Worm (Caenorhabditis elegans) whole organism, young adult: ENCODE measurements around the gene K06G5.1.

Experiments used
- F57A8.1 ChIP-seq: fragments of 200-800 bp; sonication (Bioruptor generic); optimal IDR thresholded peaks from 2 replicates; lab custom pipeline; 2018; ENCODE audit warnings: mild to moderate bottlenecking, missing genetic modification characterization, moderate library complexity, missing compliant biosample characterization
- ama-1 ChIP-seq, 3 experiments: fragments of 150-350 bp in 1 of 3; sonication (generic microtip) in 2 of 3; optimal IDR thresholded peaks; 2 replicates each; lab custom pipeline; 2014 to 2018; ENCODE audit warnings: missing biosample characterization in 2 of 3, missing genetic modification characterization in 2 of 3, missing genetic modification reagents in 2 of 3
- attf-6 ChIP-seq: fragments of 200-800 bp; sonication (Bioruptor generic); IDR thresholded peaks from 2 replicates; pipeline ENCODE4 v1.3.6; 2022; ENCODE audit warnings: missing genetic modification reagents, missing genetic modification characterization, missing compliant biosample characterization
- ets-4 ChIP-seq: fragments of 200-800 bp; sonication (Bioruptor generic); optimal IDR thresholded peaks from 2 replicates; lab custom pipeline; 2018; ENCODE audit warnings: mild to moderate bottlenecking, missing genetic modification characterization, missing compliant biosample characterization
- him-1 ChIP-seq: sonication (generic microtip); optimal IDR thresholded peaks from 2 replicates; lab custom pipeline; 2016; ENCODE audit warnings: missing genotype, missing genetic modification reagents, missing genetic modification characterization, missing compliant biosample characterization
- hmg-1.2 ChIP-seq: fragments of 200-800 bp; sonication (Bioruptor generic); IDR thresholded peaks from 2 replicates; pipeline ENCODE4 v1.3.6; 2022; ENCODE audit warnings: missing genetic modification reagents, missing genetic modification characterization, missing compliant biosample characterization
- let-526 ChIP-seq: fragments of 200-800 bp; sonication (Bioruptor generic); IDR thresholded peaks from 2 replicates; pipeline ENCODE4 v1.3.6; 2022; ENCODE audit warnings: missing genetic modification reagents, missing genetic modification characterization, missing compliant biosample characterization
- nfyb-1 ChIP-seq: fragments of 200-800 bp; sonication (Bioruptor generic); IDR thresholded peaks from 2 replicates; pipeline ENCODE4 v1.3.6; 2022; ENCODE audit warnings: missing genetic modification reagents, missing genetic modification characterization, missing compliant biosample characterization
- unc-62 ChIP-seq: fragments of 150-350 bp; optimal IDR thresholded peaks from 2 replicates; lab custom pipeline; 2014; ENCODE audit warnings: missing biosample characterization, missing genetic modification reagents, missing genetic modification characterization
- zim-3 ChIP-seq: sonication (generic microtip); optimal IDR thresholded peaks from 2 replicates; lab custom pipeline; 2017; ENCODE audit warnings: mild to moderate bottlenecking, missing genetic modification characterization, moderate library complexity, missing compliant biosample characterization

DNA sequence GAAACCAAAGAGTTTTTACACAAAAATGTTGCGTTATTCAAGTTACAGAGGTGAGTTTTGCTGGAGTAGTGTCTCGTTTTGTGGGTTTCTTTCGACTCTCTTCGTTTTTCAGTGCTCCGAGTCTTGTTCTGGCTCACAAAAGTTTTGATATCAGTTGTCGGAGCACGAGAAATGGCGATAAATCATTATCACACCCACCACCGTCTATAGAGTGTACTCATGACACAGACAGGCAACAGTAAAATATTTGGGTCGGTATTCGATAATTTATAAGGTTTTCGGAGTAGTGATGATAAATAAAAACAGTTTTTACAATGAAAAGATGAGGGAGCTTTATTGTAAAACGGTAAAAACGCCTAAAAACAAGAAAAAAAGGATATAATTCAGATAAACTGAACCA, 6.8 kb upstream of the K06G5.1 start, which contains the start of gene ceh-37:
- TF ChIP-seq ets-4 (GFP tag; lab: Kevin White, UChicago) (peak; percentile 24), zim-3 (tag; lab: Kevin White, UChicago) (no peak), nfyb-1 (GFP tag; lab: Robert Waterston, UW) (no peak), attf-6 (GFP tag; lab: Robert Waterston, UW) (no peak), F57A8.1 (GFP tag; lab: Kevin White, UChicago) (no peak), him-1 (tag; lab: Kevin White, UChicago) (no peak), ama-1 (optimal IDR thresholded peaks at IDR 0.05; lab: Kevin White, UChicago) (no peak), ama-1 (GFP tag; optimal IDR thresholded peaks at IDR 0.05; lab: Kevin White, UChicago) (no peak), hmg-1.2 (no peak), unc-62 (GFP tag; lab: Kevin White, UChicago) (no peak), let-526 (GFP tag; lab: Robert Waterston, UW) (no peak)
